Fruit fly (Drosophila melanogaster) whole organism, prepupa: ENCODE data around the gene Gr22a.

Experiments
- CG11902 ChIP-seq: fragments of 200-800 bp; sonication (Bioruptor generic); optimal IDR thresholded peaks from 3 replicates; lab custom pipeline; 2016; ENCODE audit warnings: missing biosample characterization, missing genetic modification characterization
- CG16779 ChIP-seq: fragments of 200-800 bp; sonication (Bioruptor generic); optimal IDR thresholded peaks from 3 replicates; lab custom pipeline; 2017; ENCODE audit warnings: missing biosample characterization, mild to moderate bottlenecking, missing genetic modification characterization
- CG3032 ChIP-seq: fragments of 200-800 bp; optimal IDR thresholded peaks from 2 replicates; lab custom pipeline; 2019; ENCODE audit warnings: missing biosample characterization, mild to moderate bottlenecking, missing genetic modification characterization, moderate library complexity
- CG31627 ChIP-seq: fragments of 200-800 bp; sonication (Bioruptor generic); optimal IDR thresholded peaks from 3 replicates; lab custom pipeline; 2016; ENCODE audit warnings: missing biosample characterization, missing genetic modification characterization
- CG32006 ChIP-seq: fragments of 200-800 bp; sonication (Bioruptor generic); optimal IDR thresholded peaks from 3 replicates; lab custom pipeline; 2017; ENCODE audit warnings: missing biosample characterization, mild to moderate bottlenecking, missing genetic modification characterization
- CG3919 ChIP-seq: fragments of 200-800 bp; sonication (Bioruptor generic); optimal IDR thresholded peaks from 3 replicates; lab custom pipeline; 2016; ENCODE audit warnings: missing biosample characterization, missing genetic modification characterization
- CG7368 ChIP-seq: fragments of 200-800 bp; sonication (Bioruptor generic); optimal IDR thresholded peaks from 3 replicates; lab custom pipeline; 2016; ENCODE audit warnings: missing biosample characterization, missing genetic modification characterization
- Eip75B ChIP-seq: fragments of 200-800 bp; sonication (Bioruptor generic); optimal IDR thresholded peaks from 3 replicates; lab custom pipeline; 2016; ENCODE audit warnings: missing biosample characterization, missing genetic modification characterization
- Eip78C ChIP-seq: fragments of 200-800 bp; sonication (Bioruptor generic); peaks from one replicate; lab custom pipeline; 2016; ENCODE audit warnings: missing biosample characterization, missing genetic modification characterization
- Eip93F ChIP-seq: fragments of 200-800 bp; sonication (Bioruptor generic); optimal IDR thresholded peaks from 2 replicates; lab custom pipeline; 2016; ENCODE audit warnings: missing biosample characterization, mild to moderate bottlenecking, missing genetic modification characterization
- Ets21C ChIP-seq: fragments of 200-800 bp; sonication (Bioruptor generic); optimal IDR thresholded peaks from 3 replicates; lab custom pipeline; 2016; ENCODE audit warnings: missing biosample characterization, missing genetic modification characterization
- Ets96B ChIP-seq: fragments of 200-800 bp; optimal IDR thresholded peaks from 2 replicates; lab custom pipeline; 2019; ENCODE audit warnings: missing biosample characterization, mild to moderate bottlenecking, missing genetic modification characterization, moderate library complexity
- Gug ChIP-seq: fragments of 200-800 bp; sonication (Bioruptor generic); IDR thresholded peaks from 2 replicates; pipeline ENCODE4 v1.3.6; 2022; ENCODE audit warnings: missing biosample characterization, missing genetic modification characterization
- Hr38 ChIP-seq: sonication (Bioruptor generic); optimal IDR thresholded peaks from 2 replicates; lab custom pipeline; 2016; ENCODE audit warnings: missing biosample characterization, missing genetic modification characterization
- Hr39 ChIP-seq: fragments of 200-800 bp; sonication (Bioruptor generic); optimal IDR thresholded peaks from 2 replicates; lab custom pipeline; 2016; ENCODE audit warnings: missing biosample characterization, missing genetic modification characterization
- Lpt ChIP-seq: fragments of 200-800 bp; sonication (Bioruptor generic); optimal IDR thresholded peaks from 3 replicates; lab custom pipeline; 2016; ENCODE audit warnings: missing biosample characterization, missing genetic modification characterization
- OdsH ChIP-seq: fragments of 200-800 bp; sonication (Bioruptor generic); optimal IDR thresholded peaks from 3 replicates; lab custom pipeline; 2016; ENCODE audit warnings: missing biosample characterization, missing genetic modification characterization
- Sox102F ChIP-seq: fragments of 200-800 bp; sonication (Bioruptor generic); optimal IDR thresholded peaks from 2 replicates; lab custom pipeline; 2016; ENCODE audit warnings: missing biosample characterization, mild to moderate bottlenecking, missing genetic modification characterization
- dsx ChIP-seq: fragments of 200-800 bp; optimal IDR thresholded peaks from 3 replicates; lab custom pipeline; 2019; ENCODE audit warnings: missing biosample characterization, mild to moderate bottlenecking, missing genetic modification characterization, moderate library complexity; ENCODE audit not compliant: poor library complexity, severe bottlenecking
- esn ChIP-seq: fragments of 200-800 bp; sonication (Bioruptor generic); optimal IDR thresholded peaks from 2 replicates; lab custom pipeline; 2016; ENCODE audit warnings: missing biosample characterization, mild to moderate bottlenecking, missing genetic modification characterization, moderate library complexity
- fd59A ChIP-seq: fragments of 200-800 bp; sonication (Bioruptor generic); optimal IDR thresholded peaks from 2 replicates; lab custom pipeline; 2017; ENCODE audit warnings: missing biosample characterization, mild to moderate bottlenecking, missing genetic modification characterization, missing genetic modification reagents
- fkh ChIP-seq: fragments of 200-800 bp; sonication (Bioruptor generic); optimal IDR thresholded peaks from 3 replicates; lab custom pipeline; 2017; ENCODE audit warnings: missing biosample characterization, mild to moderate bottlenecking, missing genetic modification characterization, moderate library complexity
- svp ChIP-seq: fragments of 200-800 bp; sonication (Bioruptor generic); peaks from one replicate; lab custom pipeline; 2016; ENCODE audit warnings: missing biosample characterization, missing genetic modification characterization
- vri ChIP-seq: fragments of 200-800 bp; sonication (Bioruptor generic); optimal IDR thresholded peaks from 3 replicates; lab custom pipeline; 2016; ENCODE audit warnings: missing biosample characterization, mild to moderate bottlenecking, missing genetic modification characterization

The Gr22a gene

dm6 chr2L:1756351-1756750 is 38.4 kb downstream of the Gr22a start, which contains the start of gene Gr22f:
TSS of gene Gr22f (minus strand) at chr2L:1756451.
- no peak for TF ChIP-seq Lpt (GFP tag; lab: Kevin White, UChicago)

- TF ChIP-seq fkh (GFP tag; lab: Kevin White, UChicago) (peak; percentile 89), CG16779 (tag; lab: Kevin White, UChicago) (no peak)
Observed at dm6 chr2L:1751953-1752352, 42.8 kb downstream of the Gr22a start, which contains the start of the genes CG17712 and CG17648. TSS of gene CG17712 (minus strand) at chr2L:1752122. TSS of gene CG17648 (plus strand) at chr2L:1752308.

- no peak for TF ChIP-seq CG31627 (GFP tag; lab: Kevin White, UChicago)
- TF ChIP-seq Hr38: no peak
- no peak for TF ChIP-seq fd59A (GFP tag; lab: Kevin White, UChicago)
- peak; percentile 69 for TF ChIP-seq svp
- no peak for TF ChIP-seq dsx
- TF ChIP-seq CG3919 (GFP tag; lab: Kevin White, UChicago): no peak
- TF ChIP-seq Eip75B (GFP tag; lab: Kevin White, UChicago): peak; percentile 38
- no peak for TF ChIP-seq Ets21C (GFP tag; lab: Kevin White, UChicago)
- peak; percentile 90 for TF ChIP-seq vri
- no peak for TF ChIP-seq CG3032 (tag; lab: Kevin White, UChicago)
- TF ChIP-seq Ets96B (tag; lab: Kevin White, UChicago): no peak
- TF ChIP-seq Eip78C (GFP tag; lab: Kevin White, UChicago): peak; percentile 65
- peak; percentile 9 for TF ChIP-seq Sox102F (GFP tag; lab: Kevin White, UChicago)
- TF ChIP-seq, all 60 proteins: peak for 5
Observed at dm6 chr2L:1748410-1748809, 46.3 kb downstream of the Gr22a start.

- TF ChIP-seq CG3919 (GFP tag; lab: Kevin White, UChicago): no peak
- no peak for TF ChIP-seq CG32006
- no peak for TF ChIP-seq Lpt (GFP tag; lab: Kevin White, UChicago)
- no peak for TF ChIP-seq esn (GFP tag; lab: Kevin White, UChicago)
- TF ChIP-seq CG11902: no peak
- TF ChIP-seq Gug (GFP tag; lab: Robert Waterston, UW): no peak
- no peak for TF ChIP-seq OdsH (GFP tag; lab: Kevin White, UChicago)
- no peak for TF ChIP-seq Ets96B (tag; lab: Kevin White, UChicago)
- TF ChIP-seq fkh (GFP tag; lab: Kevin White, UChicago): no peak
- TF ChIP-seq Hr39 (GFP tag; lab: Kevin White, UChicago): no peak
- TF ChIP-seq fd59A (GFP tag; lab: Kevin White, UChicago): no peak
- no peak for TF ChIP-seq CG7368 (GFP tag; lab: Kevin White, UChicago)
- TF ChIP-seq Eip93F: no peak
Observed at dm6 chr2L:1743800-1744199, 50.9 kb downstream of the Gr22a start.
